1 fruit fly cellular context compared by ENCODE assay signal in genomic region chrX:9401053-9401452, dm6.
TF ChIP-seq lines count a peak whose summit lies in the region.

No protein-coding gene starts in this region.

TF ChIP-seq in whole organism, prepupa, 60 proteins besides CTCF, POLR2A, EP300 and RAD21 (continued from another document):
- TF ChIP-seq CG8119 (GFP tag; IDR thresholded peaks at IDR 0.05; lab: Robert Waterston, UW) (peak; percentile 44; the same call in 1 of the 3 replicates), CG10631 (GFP tag; optimal IDR thresholded peaks at IDR 0.05; lab: Kevin White, UChicago) (peak; percentile 54), CG6808 (GFP tag; optimal IDR thresholded peaks at IDR 0.05; lab: Kevin White, UChicago) (peak; percentile 14), Gug (GFP tag; IDR thresholded peaks at IDR 0.05; lab: Robert Waterston, UW) (peak; percentile 47; the same call in 1 of the 2 replicates), svp (GFP tag; lab: Kevin White, UChicago) (no peak), CG8632 (GFP tag; optimal IDR thresholded peaks at IDR 0.05; lab: Kevin White, UChicago) (peak; percentile 18), Ets21C (GFP tag; optimal IDR thresholded peaks at IDR 0.05; lab: Kevin White, UChicago) (no peak), Hr38 (GFP tag; optimal IDR thresholded peaks at IDR 0.05; lab: Kevin White, UChicago) (no peak), Ets96B (tag; optimal IDR thresholded peaks at IDR 0.05; lab: Kevin White, UChicago) (peak; percentile 57), CG6854 (GFP tag; optimal IDR thresholded peaks at IDR 0.05; lab: Kevin White, UChicago) (no peak), CG6163 (GFP tag; IDR thresholded peaks at IDR 0.05; lab: Robert Waterston, UW) (peak; percentile 67), eg (GFP tag; IDR thresholded peaks at IDR 0.05; lab: Robert Waterston, UW) (peak; percentile 65), Sox15 (GFP tag; optimal IDR thresholded peaks at IDR 0.05; lab: Kevin White, UChicago) (no peak), CG10669 (GFP tag; optimal IDR thresholded peaks at IDR 0.05; lab: Kevin White, UChicago) (peak; percentile 60), CG15336 (GFP tag; IDR thresholded peaks at IDR 0.05; lab: Robert Waterston, UW) (peak; percentile 47; the same call in 1 of the 2 replicates), esn (GFP tag; optimal IDR thresholded peaks at IDR 0.05; lab: Kevin White, UChicago) (peak; percentile 30), CG11762 (GFP tag; optimal IDR thresholded peaks at IDR 0.05; lab: Kevin White, UChicago; ENCODE audit: insufficient read depth) (no peak), CG4318 (GFP tag; optimal IDR thresholded peaks at IDR 0.05; lab: Kevin White, UChicago) (peak; percentile 43), CG3032 (tag; optimal IDR thresholded peaks at IDR 0.05; lab: Kevin White, UChicago) (peak; percentile 48), salr (GFP tag; optimal IDR thresholded peaks at IDR 0.05; lab: Kevin White, UChicago) (peak in 1 of 2 experiments; percentile 31), CG9139 (GFP tag; optimal IDR thresholded peaks at IDR 0.05; lab: Kevin White, UChicago) (no peak), CG6276 (GFP tag; optimal IDR thresholded peaks at IDR 0.05; lab: Kevin White, UChicago) (peak; percentile 30), topi (GFP tag; optimal IDR thresholded peaks at IDR 0.05; lab: Kevin White, UChicago) (no peak), achi (GFP tag; optimal IDR thresholded peaks at IDR 0.05; lab: Kevin White, UChicago) (peak; percentile 33), Lpt (GFP tag; optimal IDR thresholded peaks at IDR 0.05; lab: Kevin White, UChicago) (peak; percentile 12), CG6792 (GFP tag; optimal IDR thresholded peaks at IDR 0.05; lab: Kevin White, UChicago) (peak; percentile 5), acj6 (GFP tag; optimal IDR thresholded peaks at IDR 0.05; lab: Kevin White, UChicago) (peak; percentile 31), CG11294 (GFP tag; IDR thresholded peaks at IDR 0.05; lab: Robert Waterston, UW) (no peak)
